Worm (Caenorhabditis elegans) whole organism, young adult: ENCODE measurements around the gene F38C2.4.

Experiments
- F49E8.2 ChIP-seq: sonication (generic microtip); optimal IDR thresholded peaks from 3 replicates; lab custom pipeline; 2017; ENCODE audit warnings: missing genetic modification characterization, mild to moderate bottlenecking, missing compliant biosample characterization, antibody characterized with exemption, moderate library complexity; ENCODE audit not compliant: insufficient read depth
- Y53G8AR.9 ChIP-seq: fragments of 200-800 bp; sonication (Bioruptor generic); conservative IDR thresholded peaks from 2 replicates; pipeline ENCODE4 v1.3.6; 2022; ENCODE audit warnings: missing genetic modification reagents, missing genetic modification characterization, missing compliant biosample characterization
- atf-7 ChIP-seq: sonication (generic microtip); optimal IDR thresholded peaks from 2 replicates; lab custom pipeline; 2017; ENCODE audit warnings: mild to moderate bottlenecking, missing genetic modification characterization, missing compliant biosample characterization
- efl-1 ChIP-seq: fragments of 150-350 bp; optimal IDR thresholded peaks from 2 replicates; lab custom pipeline; 2014; ENCODE audit warnings: missing biosample characterization, missing genetic modification reagents, missing genetic modification characterization
- let-607 ChIP-seq, 2 experiments: fragments of 200-800 bp in 1 of 2; sonication (Bioruptor generic) in 1 of 2; sonication (generic microtip) in 1 of 2; optimal IDR thresholded peaks; 2 replicates each; lab custom pipeline; 2016 to 2018; ENCODE audit warnings: mild to moderate bottlenecking in 2 of 2, missing compliant biosample characterization in 2 of 2, missing genetic modification characterization in 2 of 2, moderate library complexity in 2 of 2, missing genotype in 1 of 2
- mcd-1 ChIP-seq: fragments of 200-800 bp; sonication (Bioruptor generic); IDR thresholded peaks from 2 replicates; pipeline ENCODE4 v1.3.6; 2022; ENCODE audit warnings: missing genetic modification reagents, missing genetic modification characterization, missing compliant biosample characterization
- mel-28 ChIP-seq: sonication (generic microtip); optimal IDR thresholded peaks from 2 replicates; lab custom pipeline; 2016; ENCODE audit warnings: borderline replicate concordance, mild to moderate bottlenecking, missing genetic modification characterization, missing compliant biosample characterization
- rec-8 ChIP-seq, 2 experiments: sonication (generic microtip); optimal IDR thresholded peaks; 2 replicates each; lab custom pipeline; 2016; ENCODE audit warnings: mild to moderate bottlenecking in 2 of 2, missing genetic modification characterization in 2 of 2, missing genetic modification reagents in 2 of 2, missing genotype in 2 of 2, missing biosample characterization in 1 of 2, missing compliant biosample characterization in 1 of 2, moderate library complexity in 1 of 2
- sea-2 ChIP-seq: fragments of 200-800 bp; sonication (Bioruptor generic); IDR thresholded peaks from 2 replicates; pipeline ENCODE4 v1.3.6; 2022; ENCODE audit warnings: missing genetic modification characterization, missing compliant biosample characterization
- snpc-1.3 ChIP-seq: sonication (generic microtip); optimal IDR thresholded peaks from 2 replicates; lab custom pipeline; 2017; ENCODE audit warnings: missing genetic modification characterization, mild to moderate bottlenecking, missing compliant biosample characterization, antibody characterized with exemption, moderate library complexity, missing genotype, missing genetic modification reagents; ENCODE audit not compliant: insufficient read depth
- sptf-2 ChIP-seq: fragments of 200-800 bp; sonication (Bioruptor generic); optimal IDR thresholded peaks from 2 replicates; lab custom pipeline; 2018; ENCODE audit warnings: mild to moderate bottlenecking, missing genetic modification characterization, missing compliant biosample characterization
- tlf-1 ChIP-seq: fragments of 200-800 bp; sonication (Bioruptor generic); optimal IDR thresholded peaks from 2 replicates; lab custom pipeline; 2018; ENCODE audit warnings: mild to moderate bottlenecking, missing genetic modification characterization, missing compliant biosample characterization
- unc-130 ChIP-seq: sonication (generic microtip); optimal IDR thresholded peaks from 2 replicates; lab custom pipeline; 2016; ENCODE audit warnings: missing genetic modification reagents, missing genetic modification characterization, missing compliant biosample characterization
- ztf-3 ChIP-seq: fragments of 200-800 bp; sonication (Bioruptor generic); optimal IDR thresholded peaks from 2 replicates; lab custom pipeline; 2018; ENCODE audit warnings: mild to moderate bottlenecking, missing genetic modification characterization, missing compliant biosample characterization

- TF ChIP-seq snpc-1.3 (tag; lab: Kevin White, UChicago) = no peak
- TF ChIP-seq mcd-1 (GFP tag; lab: Robert Waterston, UW) = no peak
- TF ChIP-seq sptf-2 (GFP tag; lab: Kevin White, UChicago) = no peak
- TF ChIP-seq sea-2 (GFP tag; lab: Robert Waterston, UW) = no peak
- TF ChIP-seq rec-8 (tag; optimal IDR thresholded peaks at IDR 0.05; lab: Kevin White, UChicago) = no peak
- TF ChIP-seq efl-1 (GFP tag; lab: Kevin White, UChicago) = no peak
- no peak for TF ChIP-seq ztf-3
- no peak for TF ChIP-seq Y53G8AR.9 (GFP tag; lab: Robert Waterston, UW)
- no peak for TF ChIP-seq let-607 (tag; optimal IDR thresholded peaks at IDR 0.05; lab: Kevin White, UChicago)
- no peak for TF ChIP-seq unc-130 (GFP tag; lab: Kevin White, UChicago)
- TF ChIP-seq F49E8.2 (tag; lab: Kevin White, UChicago) = no peak
- no peak for TF ChIP-seq tlf-1 (GFP tag; lab: Kevin White, UChicago)
- no peak for TF ChIP-seq mel-28 (tag; lab: Kevin White, UChicago)
- TF ChIP-seq atf-7 (tag; lab: Kevin White, UChicago) = no peak
Measured at ce11 chrIV:16233028-16233427, 38.0 kb upstream of the F38C2.4 start, which contains the start of the genes hpa-1 and irld-39.
